Fruit fly (Drosophila melanogaster): ENCODE data around the gene CG9300.

CG9300 gene

dm6 chr3L:19556738-19557137 is 4.5 kb downstream of the CG9300 start:
- no peak for TF ChIP-seq CG17801 (GFP tag; optimal IDR thresholded peaks at IDR 0.05; ENCODE audit: partially characterized antibody)

dm6 chr3L:19557197-19557995 is 5.2 kb downstream of the CG9300 start:
- TF ChIP-seq CG17801 (GFP tag; optimal IDR thresholded peaks at IDR 0.05; ENCODE audit: partially characterized antibody), result no peak

dm6 chr3L:19557996-19558375 is 5.8 kb downstream of the CG9300 start:
- no peak for TF ChIP-seq CG17801 (GFP tag; optimal IDR thresholded peaks at IDR 0.05; ENCODE audit: partially characterized antibody)

- TF ChIP-seq CG17801 (GFP tag; optimal IDR thresholded peaks at IDR 0.05; ENCODE audit: partially characterized antibody), result no peak
These were observed 6.5 kb downstream of the CG9300 start for dm6 chr3L:19558674-19559073.

dm6 chr3L:19559171-19559570 is 7.0 kb downstream of the CG9300 start:
- TF ChIP-seq CG17801 (GFP tag; optimal IDR thresholded peaks at IDR 0.05; ENCODE audit: partially characterized antibody), result no peak

dm6 chr3L:19560005-19560694 is 7.9 kb downstream of the CG9300 start:
- no peak for TF ChIP-seq CG17801 (GFP tag; optimal IDR thresholded peaks at IDR 0.05; ENCODE audit: partially characterized antibody)

- TF ChIP-seq CG17801 (GFP tag; optimal IDR thresholded peaks at IDR 0.05; ENCODE audit: partially characterized antibody), result no peak
These were observed 8.6 kb downstream of the CG9300 start for dm6 chr3L:19560695-19561246.

- no peak for TF ChIP-seq CG17801 (GFP tag; optimal IDR thresholded peaks at IDR 0.05; ENCODE audit: partially characterized antibody)
These were observed 9.5 kb downstream of the CG9300 start for dm6 chr3L:19561745-19562144.

dm6 chr3L:19562146-19562700 is 10.0 kb downstream of the CG9300 start:
- no peak for TF ChIP-seq CG17801 (GFP tag; optimal IDR thresholded peaks at IDR 0.05; ENCODE audit: partially characterized antibody)

- no peak for TF ChIP-seq CG17801 (GFP tag; optimal IDR thresholded peaks at IDR 0.05; ENCODE audit: partially characterized antibody)
These were observed 10.8 kb downstream of the CG9300 start for dm6 chr3L:19563014-19563413.

- no peak for TF ChIP-seq CG17801 (GFP tag; optimal IDR thresholded peaks at IDR 0.05; ENCODE audit: partially characterized antibody)
These were observed 12.9 kb downstream of the CG9300 start for dm6 chr3L:19564905-19565700.

- no peak for TF ChIP-seq CG17801 (GFP tag; optimal IDR thresholded peaks at IDR 0.05; ENCODE audit: partially characterized antibody)
These were observed 13.9 kb downstream of the CG9300 start for dm6 chr3L:19566127-19566526.

dm6 chr3L:19568999-19569398 is 16.8 kb downstream of the CG9300 start:
- TF ChIP-seq CG17801 (GFP tag; optimal IDR thresholded peaks at IDR 0.05; ENCODE audit: partially characterized antibody), result no peak

dm6 chr3L:19569407-19569806 is 17.2 kb downstream of the CG9300 start:
- TF ChIP-seq CG17801 (GFP tag; optimal IDR thresholded peaks at IDR 0.05; ENCODE audit: partially characterized antibody), result no peak

dm6 chr3L:19574452-19574851 is 22.2 kb downstream of the CG9300 start:
- TF ChIP-seq CG17801 (GFP tag; optimal IDR thresholded peaks at IDR 0.05; ENCODE audit: partially characterized antibody), result no peak
